Fruit fly (Drosophila melanogaster) whole organism, embryonic: Measurements from ENCODE around the gene Ccp84Aa.

ENCODE experiments used
- Asciz ChIP-seq: fragments of 200-800 bp; sonication (Bioruptor generic); optimal IDR thresholded peaks from 2 replicates; lab custom pipeline; 2017; ENCODE audit warnings: missing biosample characterization, mild to moderate bottlenecking, missing genetic modification characterization, missing genetic modification reagents
- B-H1 ChIP-seq: fragments of 200-800 bp; sonication (Bioruptor generic); IDR thresholded peaks from 3 replicates; pipeline ENCODE4 v1.3.6; 2022; ENCODE audit warnings: missing biosample characterization, missing genetic modification characterization
- CG11247 ChIP-seq: fragments of 200-800 bp; sonication (Bioruptor generic); IDR thresholded peaks from 2 replicates; pipeline ENCODE4 v1.3.6; 2022; ENCODE audit warnings: missing biosample characterization, missing genetic modification characterization
- CG12219 ChIP-seq: fragments of 200-800 bp; sonication (Bioruptor generic); optimal IDR thresholded peaks from 3 replicates; lab custom pipeline; 2018; ENCODE audit warnings: missing biosample characterization, mild to moderate bottlenecking, missing genetic modification characterization
- CG14014 ChIP-seq: fragments of 200-800 bp; sonication (Bioruptor generic); IDR thresholded peaks from 2 replicates; pipeline ENCODE4 v1.3.6; 2022; ENCODE audit warnings: missing biosample characterization, missing genetic modification characterization
- CG14667 ChIP-seq: fragments of 200-800 bp; sonication (Bioruptor generic); IDR thresholded peaks from 2 replicates; pipeline ENCODE4 v1.3.6; 2022; ENCODE audit warnings: missing biosample characterization, missing genetic modification characterization
- CG1529 ChIP-seq: fragments of 200-800 bp; sonication (Bioruptor generic); optimal IDR thresholded peaks from 3 replicates; lab custom pipeline; 2018; ENCODE audit warnings: missing biosample characterization, missing genetic modification characterization
- CG16815 ChIP-seq: fragments of 200-800 bp; sonication (Bioruptor generic); optimal IDR thresholded peaks from 3 replicates; lab custom pipeline; 2017; ENCODE audit warnings: missing biosample characterization, mild to moderate bottlenecking, missing genetic modification characterization
- CG17361 ChIP-seq: fragments of 200-800 bp; sonication (Bioruptor generic); IDR thresholded peaks from 3 replicates; pipeline ENCODE4 v1.3.6; 2022; ENCODE audit warnings: missing biosample characterization, missing genetic modification characterization
- CG18262 ChIP-seq: fragments of 200-800 bp; optimal IDR thresholded peaks from 3 replicates; lab custom pipeline; 2019; ENCODE audit warnings: missing biosample characterization, mild to moderate bottlenecking, missing genetic modification characterization, moderate library complexity
- CG2712 ChIP-seq: fragments of 200-800 bp; optimal IDR thresholded peaks from 3 replicates; lab custom pipeline; 2019; ENCODE audit warnings: missing biosample characterization, mild to moderate bottlenecking, missing genetic modification characterization, moderate library complexity
- CG33213 ChIP-seq: fragments of 200-800 bp; sonication (Bioruptor generic); optimal IDR thresholded peaks from 3 replicates; lab custom pipeline; 2016; ENCODE audit warnings: missing biosample characterization, missing genetic modification characterization
- CG43689 ChIP-seq: fragments of 200-800 bp; sonication (Bioruptor generic); IDR thresholded peaks from 2 replicates; pipeline ENCODE4 v1.3.6; 2022; ENCODE audit warnings: missing biosample characterization, missing genetic modification characterization
- CG4617 ChIP-seq: fragments of 200-800 bp; sonication (Bioruptor generic); optimal IDR thresholded peaks from 3 replicates; lab custom pipeline; 2016; ENCODE audit warnings: missing biosample characterization, missing genetic modification characterization, borderline replicate concordance
- CG6683 ChIP-seq: fragments of 200-800 bp; sonication (Bioruptor generic); optimal IDR thresholded peaks from 2 replicates; lab custom pipeline; 2017; ENCODE audit warnings: missing biosample characterization, mild to moderate bottlenecking, missing genetic modification characterization, missing genetic modification reagents
- CG7745 ChIP-seq: fragments of 200-800 bp; sonication (Bioruptor generic); optimal IDR thresholded peaks from 2 replicates; lab custom pipeline; 2018; ENCODE audit warnings: missing biosample characterization, mild to moderate bottlenecking, missing genetic modification characterization, moderate library complexity
- CG8765 ChIP-seq: fragments of 200-800 bp; sonication (Bioruptor generic); IDR thresholded peaks from 2 replicates; pipeline ENCODE4 v1.3.6; 2022; ENCODE audit warnings: missing biosample characterization, missing genetic modification characterization
- CG9215 ChIP-seq: fragments of 200-800 bp; sonication (Bioruptor generic); IDR thresholded peaks from 2 replicates; pipeline ENCODE4 v1.3.6; 2022; ENCODE audit warnings: missing biosample characterization, missing genetic modification characterization
- CG9932 ChIP-seq: fragments of 200-800 bp; sonication (Bioruptor generic); IDR thresholded peaks from 2 replicates; pipeline ENCODE4 v1.3.6; 2022; ENCODE audit warnings: missing biosample characterization, missing genetic modification characterization
- CoRest ChIP-seq: fragments of 200-800 bp; sonication (Bioruptor generic); optimal IDR thresholded peaks from 3 replicates; lab custom pipeline; 2018; ENCODE audit warnings: missing biosample characterization, mild to moderate bottlenecking, missing genetic modification characterization, moderate library complexity
- Doc2 ChIP-seq: fragments of 200-800 bp; sonication (Bioruptor generic); IDR thresholded peaks from 2 replicates; pipeline ENCODE4 v1.3.6; 2022; ENCODE audit warnings: missing biosample characterization, missing genetic modification characterization
- Drgx ChIP-seq: fragments of 200-800 bp; sonication (Bioruptor generic); IDR thresholded peaks from 2 replicates; pipeline ENCODE4 v1.3.6; 2022; ENCODE audit warnings: missing biosample characterization, missing genetic modification characterization
- Nf-YB ChIP-seq: fragments of 200-800 bp; sonication (Bioruptor generic); optimal IDR thresholded peaks from 3 replicates; lab custom pipeline; 2019; ENCODE audit warnings: missing biosample characterization, mild to moderate bottlenecking, missing genetic modification characterization, moderate library complexity
- Nf-YC ChIP-seq: fragments of 200-800 bp; optimal IDR thresholded peaks from 3 replicates; lab custom pipeline; 2019; ENCODE audit warnings: missing biosample characterization, mild to moderate bottlenecking, missing genetic modification characterization, moderate library complexity
- Pdp1 ChIP-seq, 2 experiments: fragments of 200-800 bp; sonication (Bioruptor generic); optimal IDR thresholded peaks; 3 replicates each; lab custom pipeline; 2016; ENCODE audit warnings: missing biosample characterization in 2 of 2, missing genetic modification characterization in 2 of 2, mild to moderate bottlenecking in 1 of 2, moderate library complexity in 1 of 2
- Ptx1 ChIP-seq: fragments of 200-800 bp; sonication (Bioruptor generic); IDR thresholded peaks from 2 replicates; pipeline ENCODE4 v1.3.6; 2022; ENCODE audit warnings: missing biosample characterization, missing genetic modification characterization
- Ravus ChIP-seq: fragments of 200-800 bp; sonication (Bioruptor generic); IDR thresholded peaks from 2 replicates; pipeline ENCODE4 v1.3.6; 2022; ENCODE audit warnings: missing biosample characterization, missing genetic modification characterization
- TFAM ChIP-seq: fragments of 200-800 bp; sonication (Bioruptor generic); optimal IDR thresholded peaks from 2 replicates; lab custom pipeline; 2017; ENCODE audit warnings: missing biosample characterization, missing genetic modification characterization, inconsistent platforms
- ara ChIP-seq: fragments of 200-800 bp; sonication (Bioruptor generic); IDR thresholded peaks from 2 replicates; pipeline ENCODE4 v1.3.6; 2022; ENCODE audit warnings: missing biosample characterization, missing genetic modification characterization
- ato ChIP-seq: fragments of 200-800 bp; sonication (Bioruptor generic); IDR thresholded peaks from 2 replicates; pipeline ENCODE4 v1.3.6; 2022; ENCODE audit warnings: missing biosample characterization, missing genetic modification characterization; ENCODE audit not compliant: partially characterized antibody
- bowl ChIP-seq: fragments of 200-800 bp; sonication (Bioruptor generic); IDR thresholded peaks from 2 replicates; pipeline ENCODE4 v1.3.6; 2022; ENCODE audit warnings: missing biosample characterization, missing genetic modification characterization
- cas ChIP-seq: fragments of 200-800 bp; sonication (Bioruptor generic); IDR thresholded peaks from 2 replicates; pipeline ENCODE4 v1.3.6; 2022; ENCODE audit warnings: missing biosample characterization, missing genetic modification characterization
- cg ChIP-seq: fragments of 200-800 bp; sonication (Bioruptor generic); optimal IDR thresholded peaks from 3 replicates; lab custom pipeline; 2019; ENCODE audit warnings: missing biosample characterization, mild to moderate bottlenecking, missing genetic modification characterization, moderate library complexity
- croc ChIP-seq: fragments of 200-800 bp; sonication (Bioruptor generic); conservative IDR thresholded peaks from 3 replicates; pipeline ENCODE4 v1.3.6; 2022; ENCODE audit warnings: missing biosample characterization, missing genetic modification characterization
- dan ChIP-seq: fragments of 200-800 bp; sonication (Bioruptor generic); IDR thresholded peaks from 2 replicates; pipeline ENCODE4 v1.3.6; 2022; ENCODE audit warnings: missing biosample characterization, missing genetic modification characterization
- emc ChIP-seq: fragments of 200-800 bp; sonication (Bioruptor generic); optimal IDR thresholded peaks from 2 replicates; lab custom pipeline; 2016; ENCODE audit warnings: missing biosample characterization, missing genetic modification characterization
- en ChIP-seq: fragments of 200-800 bp; sonication (Bioruptor generic); optimal IDR thresholded peaks from 2 replicates; lab custom pipeline; 2016; ENCODE audit warnings: missing biosample characterization, missing genetic modification characterization
- eve ChIP-seq, 2 experiments: fragments of >200 bp; optimal IDR thresholded peaks; 2 replicates each; lab custom pipeline; 2017; ENCODE audit warnings: missing biosample characterization in 2 of 2, missing genetic modification characterization in 2 of 2
- ewg ChIP-seq: fragments of 200-800 bp; sonication (Bioruptor generic); optimal IDR thresholded peaks from 3 replicates; lab custom pipeline; 2017; ENCODE audit warnings: mild to moderate bottlenecking, missing biosample characterization, missing genetic modification reagents, missing genetic modification characterization
- gcm ChIP-seq: fragments of 200-800 bp; sonication (Bioruptor generic); optimal IDR thresholded peaks from 2 replicates; lab custom pipeline; 2019; ENCODE audit warnings: missing biosample characterization, mild to moderate bottlenecking, missing genetic modification characterization, moderate library complexity
- grau ChIP-seq: fragments of 200-800 bp; optimal IDR thresholded peaks from 3 replicates; lab custom pipeline; 2019; ENCODE audit warnings: missing biosample characterization, mild to moderate bottlenecking, missing genetic modification characterization, moderate library complexity
- her ChIP-seq: fragments of 200-800 bp; sonication (Bioruptor generic); optimal IDR thresholded peaks from 2 replicates; lab custom pipeline; 2016; ENCODE audit warnings: missing biosample characterization, missing genetic modification characterization
- inv ChIP-seq: fragments of 200-800 bp; sonication (Bioruptor generic); IDR thresholded peaks from 2 replicates; pipeline ENCODE4 v1.3.6; 2022; ENCODE audit warnings: missing biosample characterization, missing genetic modification characterization; ENCODE audit not compliant: partially characterized antibody
- lola ChIP-seq, 3 experiments: fragments of >200 bp in 2 of 3; fragments of 200-800 bp in 1 of 3; sonication (Bioruptor generic) in 1 of 3; optimal IDR thresholded peaks; 2 replicates each; lab custom pipeline; 2017 to 2019; ENCODE audit warnings: missing biosample characterization in 3 of 3, missing genetic modification characterization in 3 of 3, mild to moderate bottlenecking in 1 of 3, moderate library complexity in 1 of 3
- nerfin-1 ChIP-seq: fragments of 200-800 bp; sonication (Bioruptor generic); optimal IDR thresholded peaks from 3 replicates; lab custom pipeline; 2019; ENCODE audit warnings: missing biosample characterization, mild to moderate bottlenecking, missing genetic modification characterization, moderate library complexity
- pan ChIP-seq, 4 experiments: fragments of >200 bp in 3 of 4; fragments of 200-800 bp in 1 of 4; sonication (Bioruptor generic) in 1 of 4; optimal IDR thresholded peaks in 3 of 4; IDR thresholded peaks in 1 of 4; 2 replicates each; pipeline versions ENCODE4 v1.3.6 to Lab custom; 2017 to 2022; ENCODE audit warnings: missing biosample characterization in 2 of 4, missing genetic modification characterization in 2 of 4, mixed read lengths in 1 of 4
- prd ChIP-seq, 3 experiments: fragments of >200 bp in 2 of 3; fragments of 200-800 bp in 1 of 3; sonication (Bioruptor generic) in 1 of 3; optimal IDR thresholded peaks in 2 of 3; IDR thresholded peaks in 1 of 3; 2 replicates in 2 of 3; 3 replicates in 1 of 3; pipeline versions ENCODE4 v1.3.6 to Lab custom; 2017 to 2022; ENCODE audit warnings: missing biosample characterization in 1 of 3, missing genetic modification characterization in 1 of 3
- sob ChIP-seq: fragments of 200-800 bp; sonication (Bioruptor generic); IDR thresholded peaks from 2 replicates; pipeline ENCODE4 v1.3.6; 2022; ENCODE audit warnings: missing biosample characterization, missing genetic modification characterization
- ttk ChIP-seq: fragments of 200-800 bp; sonication (Bioruptor generic); IDR thresholded peaks from 2 replicates; pipeline ENCODE4 v2.1.2; 2022; ENCODE audit warnings: missing biosample characterization, missing genetic modification characterization
- zen ChIP-seq: fragments of 200-800 bp; sonication (Bioruptor generic); optimal IDR thresholded peaks from 3 replicates; lab custom pipeline; 2018; ENCODE audit warnings: missing biosample characterization, mild to moderate bottlenecking, missing genetic modification characterization, moderate library complexity
- zf30C ChIP-seq: fragments of 200-800 bp; sonication (Bioruptor generic); optimal IDR thresholded peaks from 3 replicates; lab custom pipeline; 2018; ENCODE audit warnings: missing biosample characterization, mild to moderate bottlenecking, missing genetic modification characterization

Ccp84Aa gene

DNA sequence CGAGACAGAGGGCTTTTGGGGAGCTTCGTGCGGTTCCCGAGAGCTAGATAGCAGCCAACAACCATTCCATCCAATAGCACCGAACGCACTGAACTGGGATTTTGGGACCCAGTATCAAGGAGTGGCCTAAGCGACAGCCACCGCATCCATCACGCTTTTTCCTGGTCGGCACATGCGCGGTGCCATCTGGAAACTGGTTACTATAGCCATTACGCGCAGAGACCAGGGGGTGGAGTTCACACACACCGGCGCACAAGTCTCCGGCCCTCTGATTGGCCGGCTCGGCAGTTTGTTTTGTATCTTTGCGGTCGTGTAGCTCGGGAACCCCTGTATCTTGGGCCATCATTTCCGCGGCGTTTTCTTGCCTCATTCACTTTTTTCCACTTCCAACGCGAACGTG lies 38.1 kb downstream of the Ccp84Aa start, which contains the start of gene pb (continued):
- TF ChIP-seq CG7745 (tag; lab: Kevin White, UChicago) (no peak), cg (GFP tag; lab: Kevin White, UChicago) (peak; percentile 57), Ravus (GFP tag; lab: Robert Waterston, UW) (no peak), CG9932 (GFP tag; lab: Robert Waterston, UW) (no peak), CG4617 (GFP tag; lab: Kevin White, UChicago) (no peak), bowl (GFP tag; lab: Robert Waterston, UW) (peak; percentile 52; the same call in 1 of the 2 replicates), CG8765 (GFP tag; lab: Robert Waterston, UW) (peak; percentile 96), CG14014 (GFP tag; lab: Robert Waterston, UW) (no peak), sob (GFP tag; lab: Robert Waterston, UW) (no peak), CG9215 (GFP tag; lab: Robert Waterston, UW) (no peak), Pdp1 (GFP tag; optimal IDR thresholded peaks at IDR 0.05; lab: Kevin White, UChicago) (no peak), CG6683 (GFP tag; lab: Kevin White, UChicago) (no peak), Doc2 (GFP tag; lab: Robert Waterston, UW) (no peak), zf30C (GFP tag; lab: Kevin White, UChicago) (no peak), ato (no peak), CoRest (no peak), Nf-YC (tag; lab: Kevin White, UChicago) (peak; percentile 97), CG17361 (no peak), CG43689 (no peak), CG33213 (no peak), pan (optimal IDR thresholded peaks at IDR 0.05; lab: Kevin White, UChicago) (no peak), pan (GFP tag; optimal IDR thresholded peaks at IDR 0.05 in 1 of 2, IDR thresholded peaks at IDR 0.05 in 1 of 2) (no peak), Asciz (GFP tag; lab: Kevin White, UChicago) (no peak), CG1529 (GFP tag; lab: Kevin White, UChicago) (no peak), CG16815 (GFP tag; lab: Kevin White, UChicago) (no peak), inv (GFP tag; lab: Robert Waterston, UW) (no peak), gcm (GFP tag; lab: Kevin White, UChicago) (no peak), CG18262 (no peak), en (GFP tag; lab: Kevin White, UChicago) (no peak), lola (GFP tag; optimal IDR thresholded peaks at IDR 0.05; lab: Kevin White, UChicago) (no peak), emc (GFP tag; lab: Kevin White, UChicago) (no peak), CG12219 (no peak), TFAM (GFP tag; lab: Kevin White, UChicago) (no peak), grau (tag; lab: Kevin White, UChicago) (no peak), Ptx1 (GFP tag; lab: Robert Waterston, UW) (no peak), croc (GFP tag; lab: Robert Waterston, UW) (no peak), CG2712 (no peak), dan (GFP tag; lab: Robert Waterston, UW) (no peak), Nf-YB (GFP tag; lab: Kevin White, UChicago) (peak; percentile 95), prd (optimal IDR thresholded peaks at IDR 0.05; lab: Kevin White, UChicago) (no peak), prd (GFP tag; IDR thresholded peaks at IDR 0.05; lab: Robert Waterston, UW) (no peak), nerfin-1 (tag; lab: Kevin White, UChicago) (peak; percentile 28), her (no peak), ara (GFP tag; lab: Robert Waterston, UW) (no peak), ewg (peak; percentile 76), Drgx (GFP tag; lab: Robert Waterston, UW) (no peak), CG11247 (GFP tag; lab: Robert Waterston, UW) (no peak), cas (GFP tag; lab: Robert Waterston, UW) (no peak), zen (no peak), CG14667 (GFP tag; lab: Robert Waterston, UW) (no peak), B-H1 (no peak), ttk (GFP tag; lab: Robert Waterston, UW) (no peak), eve (GFP tag; optimal IDR thresholded peaks at IDR 0.05; lab: Kevin White, UChicago) (no peak)
